Worm (Caenorhabditis elegans): ENCODE measurements around the gene acr-14.

Gene acr-14

ce11 chrII:8187516-8187915 is 10.5 kb upstream of the acr-14 start (continued):
- TF ChIP-seq madf-6 (GFP tag; IDR thresholded peaks at IDR 0.05) = peak; percentile 60
- TF ChIP-seq nhr-90 (tag; optimal IDR thresholded peaks at IDR 0.05) = no peak
- TF ChIP-seq aptf-3 (GFP tag; IDR thresholded peaks at IDR 0.05) = no peak
- no peak for TF ChIP-seq aptf-2 (GFP tag; conservative IDR thresholded peaks at IDR 0.05)
- TF ChIP-seq F39B2.1 (GFP tag; IDR thresholded peaks at IDR 0.05) = no peak
- no peak for TF ChIP-seq B0261.1 (tag; optimal IDR thresholded peaks at IDR 0.05)

DNA sequence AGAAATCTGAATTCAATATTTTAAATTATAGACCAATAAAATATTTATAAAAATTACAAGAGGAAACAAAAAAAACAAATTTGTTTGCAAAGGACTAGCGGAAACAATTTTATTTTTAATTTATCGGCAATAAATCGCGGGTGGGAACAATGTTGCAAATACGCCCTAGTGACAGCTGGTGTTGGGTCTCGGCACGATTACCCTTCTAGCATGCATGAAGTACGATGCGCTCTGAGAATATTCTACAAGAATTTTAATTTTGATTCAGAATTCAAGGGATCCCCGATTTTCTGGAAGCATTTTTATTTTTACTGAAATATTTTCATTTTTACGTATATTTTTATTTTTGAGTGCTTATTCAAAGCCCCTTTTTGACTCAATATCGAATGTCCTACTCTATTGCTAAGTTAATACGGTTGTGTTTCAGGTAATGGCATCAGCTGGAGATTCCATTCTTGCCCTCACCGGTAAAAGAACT is 8.1 kb upstream of the acr-14 start, which contains the start of the genes mig-5 and cct-1:
TSS of gene mig-5 (minus strand) at position 8 of the 478 bp plus-strand sequence.
TSS of gene cct-1 (plus strand) at position 428 of the 478 bp plus-strand sequence.
- TF ChIP-seq fkh-3 (tag; optimal IDR thresholded peaks at IDR 0.05) = no peak
- TF ChIP-seq aptf-3 (GFP tag; IDR thresholded peaks at IDR 0.05) = no peak
- TF ChIP-seq Y56A3A.18 (GFP tag; IDR thresholded peaks at IDR 0.05) = peak; percentile 86; the same call in 1 of the 2 replicates
- TF ChIP-seq F22D6.2 (tag; optimal IDR thresholded peaks at IDR 0.05) = peak; percentile 60
- peak; percentile 71 for TF ChIP-seq madf-8 (GFP tag; conservative IDR thresholded peaks at IDR 0.05)
- TF ChIP-seq snpc-4 (GFP tag; optimal IDR thresholded peaks at IDR 0.05) = peak; percentile 57
- TF ChIP-seq snpc-4 (tag; optimal IDR thresholded peaks at IDR 0.05) = peak; percentile 75 to 83 (median 76)
- no peak for TF ChIP-seq nfya-1 (tag; optimal IDR thresholded peaks at IDR 0.05; ENCODE audit: borderline replicate concordance, insufficient read depth)
- TF ChIP-seq lsl-1 (GFP tag; optimal IDR thresholded peaks at IDR 0.05) = peak; percentile 79
- no peak for TF ChIP-seq ceh-40 (GFP tag; IDR thresholded peaks at IDR 0.05)
- no peak for TF ChIP-seq nfya-2 (GFP tag; IDR thresholded peaks at IDR 0.05)
- peak; percentile 100 for TF ChIP-seq F33H1.4 (GFP tag; IDR thresholded peaks at IDR 0.05)
- 0 out of 2 replicates have a peak, but pooled peaks have one; percentile 33 for TF ChIP-seq attf-6 (GFP tag; IDR thresholded peaks at IDR 0.05)
- TF ChIP-seq efl-1 (GFP tag; optimal IDR thresholded peaks at IDR 0.05) = peak; percentile 81
- TF ChIP-seq T07F8.4 (tag; optimal IDR thresholded peaks at IDR 0.05) = peak; percentile 9
- TF ChIP-seq lsy-27 (tag; optimal IDR thresholded peaks at IDR 0.05; ENCODE audit: borderline replicate concordance, insufficient read depth) = no peak
- TF ChIP-seq B0336.3 (GFP tag; IDR thresholded peaks at IDR 0.05) = peak; percentile 79
- peak; percentile 64 for TF ChIP-seq gei-17 (GFP tag; optimal IDR thresholded peaks at IDR 0.05)
- TF ChIP-seq athp-1 (tag; optimal IDR thresholded peaks at IDR 0.05) = peak; percentile 81
- TF ChIP-seq nhr-80 (tag; optimal IDR thresholded peaks at IDR 0.05) = peak; percentile 62
- TF ChIP-seq him-1 (tag; optimal IDR thresholded peaks at IDR 0.05) = peak; percentile 54
- peak; percentile 79 for TF ChIP-seq attf-3 (GFP tag; conservative IDR thresholded peaks at IDR 0.05)
- TF ChIP-seq tbx-9 (tag; optimal IDR thresholded peaks at IDR 0.05; ENCODE audit: borderline replicate concordance) = no peak
- no peak for TF ChIP-seq egrh-3 (GFP tag; IDR thresholded peaks at IDR 0.05)
- TF ChIP-seq snpc-1.3 (tag; optimal IDR thresholded peaks at IDR 0.05; ENCODE audit: insufficient read depth) = peak; percentile 62
- TF ChIP-seq lin-40 (tag; optimal IDR thresholded peaks at IDR 0.05) = peak; percentile 96
- peak; percentile 67 for TF ChIP-seq unc-130 (GFP tag; optimal IDR thresholded peaks at IDR 0.05)
- peak; percentile 73 for TF ChIP-seq atf-7 (tag; optimal IDR thresholded peaks at IDR 0.05)
- TF ChIP-seq B0261.1 (tag; optimal IDR thresholded peaks at IDR 0.05) = no peak
- TF ChIP-seq egl-18 (GFP tag; IDR thresholded peaks at IDR 0.05) = no peak
- TF ChIP-seq ceh-100 (GFP tag; IDR thresholded peaks at IDR 0.05) = peak; percentile 82
- TF ChIP-seq akir-1 (GFP tag; optimal IDR thresholded peaks at IDR 0.05) = no peak
- TF ChIP-seq cebp-1 (GFP tag; IDR thresholded peaks at IDR 0.05) = peak; percentile 52; the same call in 1 of the 2 replicates
- no peak for TF ChIP-seq cebp-1 (tag; optimal IDR thresholded peaks at IDR 0.05)
- no peak for TF ChIP-seq F10E7.11 (tag; optimal IDR thresholded peaks at IDR 0.05)
- TF ChIP-seq F57C9.4 (tag; optimal IDR thresholded peaks at IDR 0.05) = no peak
- peak; percentile 83; the same call in 1 of the 2 replicates for TF ChIP-seq madf-3 (GFP tag; IDR thresholded peaks at IDR 0.05)
- TF ChIP-seq bed-1 (GFP tag; IDR thresholded peaks at IDR 0.05) = no peak
- TF ChIP-seq let-526 (GFP tag; IDR thresholded peaks at IDR 0.05) = peak; percentile 64; the same call in 1 of the 2 replicates
- peak; percentile 70 for TF ChIP-seq F49E8.2 (tag; optimal IDR thresholded peaks at IDR 0.05; ENCODE audit: insufficient read depth)
- TF ChIP-seq nhr-27 (tag; optimal IDR thresholded peaks at IDR 0.05) = no peak
- TF ChIP-seq tbp1 (GFP tag; optimal IDR thresholded peaks at IDR 0.05) = peak; percentile 72

Data from whole organism, young adult.